Fruit fly (Drosophila melanogaster): ENCODE data around the gene CG31810.

dm6 chr2L:16799496-16799895 is 52.7 kb downstream of the CG31810 start:
- no peak for TF ChIP-seq CG9817 (tag; optimal IDR thresholded peaks at IDR 0.05)
- TF ChIP-seq Hr78 (GFP tag; optimal IDR thresholded peaks at IDR 0.05), result no peak
- no peak for TF ChIP-seq CG32532 (GFP tag; IDR thresholded peaks at IDR 0.05)
- no peak for TF ChIP-seq usp (GFP tag; optimal IDR thresholded peaks at IDR 0.05)
